Worm (Caenorhabditis elegans): Measurements from ENCODE around the gene mpst-7.
A peak's percentile ranks its signal among the peaks of the same experiment; 100 is the strongest.

Gene mpst-7

DNA sequence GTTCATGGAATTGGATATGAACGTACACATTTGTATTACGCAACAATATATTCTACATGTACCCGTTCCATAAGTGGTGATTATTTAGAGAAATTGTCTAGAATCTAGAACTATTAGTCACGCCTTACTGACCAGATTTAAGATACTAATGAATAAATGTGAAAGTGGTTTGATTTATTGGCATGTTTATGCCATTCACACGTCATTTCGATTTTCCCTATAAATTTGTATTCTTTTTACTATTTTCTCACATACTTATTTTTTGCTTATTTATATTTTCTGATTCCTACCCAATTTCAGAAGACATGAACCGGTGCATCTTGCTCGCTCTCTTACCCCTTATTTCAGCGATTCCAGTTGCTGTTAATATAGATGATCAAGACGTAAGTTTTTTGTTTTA lies 27.3 kb upstream of the mpst-7 start, which contains the start of gene F15B9.8:
Gene F15B9.8 (plus strand): TSS at position 301 of the 400 bp plus-strand sequence.
- peak; percentile 22 for TF ChIP-seq blmp-1 (tag; optimal IDR thresholded peaks at IDR 0.05)
- no peak for TF ChIP-seq nhr-237 (tag; optimal IDR thresholded peaks at IDR 0.05)
- peak; percentile 72 for TF ChIP-seq zip-8 (tag; optimal IDR thresholded peaks at IDR 0.05)

DNA sequence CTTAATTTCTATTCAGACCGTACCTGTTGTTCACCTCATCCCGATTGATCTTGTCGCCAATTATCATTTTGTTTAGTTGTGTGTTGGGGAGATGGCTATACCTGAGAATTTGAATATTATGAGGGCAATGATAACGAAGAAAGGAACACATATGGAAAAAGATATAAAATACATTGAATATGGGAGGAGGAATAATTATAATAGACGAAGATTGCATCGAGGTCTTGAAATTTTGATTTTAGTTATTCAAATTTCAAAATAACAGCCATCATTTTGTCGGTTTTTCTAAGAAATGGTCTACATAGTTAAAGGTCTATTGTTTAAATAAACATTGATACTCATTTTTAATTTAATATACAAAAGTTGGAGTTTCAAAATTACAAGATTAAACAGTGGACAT lies 26.1 kb upstream of the mpst-7 start, which contains the start of gene shw-3:
Gene shw-3 (minus strand): TSS at position 101 of the 400 bp plus-strand sequence.
- no peak for TF ChIP-seq M03D4.4 (tag; optimal IDR thresholded peaks at IDR 0.05)
- no peak for TF ChIP-seq lin-13 (tag; optimal IDR thresholded peaks at IDR 0.05)
- no peak for TF ChIP-seq ztf-11 (tag; optimal IDR thresholded peaks at IDR 0.05)
- no peak for TF ChIP-seq unc-120 (tag; optimal IDR thresholded peaks at IDR 0.05; ENCODE audit: poor library complexity, severe bottlenecking)
- TF ChIP-seq ham-2 (GFP tag; optimal IDR thresholded peaks at IDR 0.05): peak; percentile 21
- no peak for TF ChIP-seq snpc-4 (tag; optimal IDR thresholded peaks at IDR 0.05)
- no peak for TF ChIP-seq drap-1 (GFP tag; optimal IDR thresholded peaks at IDR 0.05)
- no peak for TF ChIP-seq bed-3 (GFP tag; optimal IDR thresholded peaks at IDR 0.05)

ce11 chrV:12974047-12974446 lies 13.1 kb upstream of the mpst-7 start:
- TF ChIP-seq flh-1 (GFP tag; optimal IDR thresholded peaks at IDR 0.05) (no peak), zip-8 (tag; optimal IDR thresholded peaks at IDR 0.05) (peak; percentile 66)

ce11 chrV:12970575-12971160 lies 9.7 kb upstream of the mpst-7 start, which contains the start of gene pnn-1:
pnn-1 (plus strand) TSS chrV:12971110.
- no peak for TF ChIP-seq cnd-1 (tag; optimal IDR thresholded peaks at IDR 0.05)
- peak; percentile 57 for TF ChIP-seq lsy-2 (tag; optimal IDR thresholded peaks at IDR 0.05)
- TF ChIP-seq ces-1 (GFP tag; optimal IDR thresholded peaks at IDR 0.05): peak; percentile 79
- TF ChIP-seq mep-1 (tag; optimal IDR thresholded peaks at IDR 0.05): peak; percentile 15

ce11 chrV:12968555-12968954 lies 7.6 kb upstream of the mpst-7 start, which contains the start of gene lin-46:
lin-46 (plus strand) TSS chrV:12968855.
- TF ChIP-seq mep-1 (tag; optimal IDR thresholded peaks at IDR 0.05) (no peak), lin-13 (tag; optimal IDR thresholded peaks at IDR 0.05) (no peak), snpc-4 (tag; optimal IDR thresholded peaks at IDR 0.05) (no peak), cnd-1 (tag; optimal IDR thresholded peaks at IDR 0.05) (no peak), ztf-11 (tag; optimal IDR thresholded peaks at IDR 0.05) (no peak), lsy-2 (tag; optimal IDR thresholded peaks at IDR 0.05) (no peak), ces-1 (GFP tag; optimal IDR thresholded peaks at IDR 0.05) (no peak), ceh-83 (GFP tag; optimal IDR thresholded peaks at IDR 0.05) (no peak), zip-8 (tag; optimal IDR thresholded peaks at IDR 0.05) (no peak), pha-4 (tag; optimal IDR thresholded peaks at IDR 0.05) (no peak), bed-3 (GFP tag; optimal IDR thresholded peaks at IDR 0.05) (no peak), ceh-39 (tag; optimal IDR thresholded peaks at IDR 0.05) (no peak), elt-1 (tag; optimal IDR thresholded peaks at IDR 0.05; ENCODE audit: borderline replicate concordance, insufficient read depth) (no peak), mab-5 (tag; optimal IDR thresholded peaks at IDR 0.05) (no peak), sptf-1 (tag; optimal IDR thresholded peaks at IDR 0.05) (no peak)

ce11 chrV:12967925-12968327 lies 7.0 kb upstream of the mpst-7 start, which contains the start of gene R186.8:
R186.8 (minus strand) TSS chrV:12967982.
- TF ChIP-seq mls-2 (tag; optimal IDR thresholded peaks at IDR 0.05) (peak; percentile 20), unc-120 (tag; optimal IDR thresholded peaks at IDR 0.05; ENCODE audit: poor library complexity, severe bottlenecking) (peak; percentile 51), sptf-1 (tag; optimal IDR thresholded peaks at IDR 0.05) (peak; percentile 15), lin-13 (tag; optimal IDR thresholded peaks at IDR 0.05) (peak; percentile 21), ces-1 (GFP tag; optimal IDR thresholded peaks at IDR 0.05) (peak; percentile 63), lsy-2 (tag; optimal IDR thresholded peaks at IDR 0.05) (peak; percentile 90), nhr-237 (tag; optimal IDR thresholded peaks at IDR 0.05) (peak; percentile 23)

DNA sequence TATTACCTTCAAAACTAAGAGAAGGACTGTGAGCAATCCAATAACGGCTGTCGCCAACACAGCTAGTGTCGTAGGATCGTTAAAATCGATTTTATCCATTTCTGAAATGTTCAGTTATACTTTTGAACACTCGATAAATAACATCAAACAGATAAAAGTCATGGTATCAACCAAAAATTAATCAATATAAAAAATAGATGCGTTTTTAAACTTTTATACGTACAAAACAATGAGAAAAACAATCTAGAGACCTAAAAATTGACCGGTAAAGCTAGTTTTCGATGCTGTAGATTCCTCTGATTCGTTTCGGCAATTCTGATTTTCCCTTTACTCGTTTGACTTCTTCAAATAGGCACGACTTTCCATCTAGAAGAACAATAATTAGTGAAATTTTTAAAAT lies 6.2 kb upstream of the mpst-7 start, which contains the start of gene R186.3:
Gene R186.3 (minus strand): TSS at position 101 of the 400 bp plus-strand sequence.
- no peak for TF ChIP-seq cnd-1 (tag; optimal IDR thresholded peaks at IDR 0.05)
- no peak for TF ChIP-seq nhr-2 (tag; optimal IDR thresholded peaks at IDR 0.05)
- no peak for TF ChIP-seq M03D4.4 (tag; optimal IDR thresholded peaks at IDR 0.05)
- no peak for TF ChIP-seq ceh-83 (GFP tag; optimal IDR thresholded peaks at IDR 0.05)
- no peak for TF ChIP-seq ceh-43 (GFP tag; optimal IDR thresholded peaks at IDR 0.05)
